Worm (Caenorhabditis elegans) whole organism, L1 larva: ENCODE data around the gene C45G9.9.

Source experiments
- ama-1 ChIP-seq: fragments of 150-350 bp; optimal IDR thresholded peaks from 2 replicates; lab custom pipeline; 2014
- nhr-237 ChIP-seq: fragments of 150-350 bp; optimal IDR thresholded peaks from 2 replicates; lab custom pipeline; 2014; ENCODE audit warnings: missing biosample characterization, missing genetic modification characterization
- nhr-28 ChIP-seq: fragments of 150-350 bp; optimal IDR thresholded peaks from 2 replicates; lab custom pipeline; 2014; ENCODE audit warnings: missing biosample characterization, missing genetic modification characterization
- nhr-90 ChIP-seq: sonication (generic microtip); optimal IDR thresholded peaks from 2 replicates; lab custom pipeline; 2016; ENCODE audit warnings: mild to moderate bottlenecking, missing genetic modification characterization, missing compliant biosample characterization; ENCODE audit not compliant: poor library complexity
- rnt-1 ChIP-seq: sonication (generic microtip); optimal IDR thresholded peaks from 2 replicates; lab custom pipeline; 2016; ENCODE audit warnings: mild to moderate bottlenecking, missing genetic modification characterization, moderate library complexity, missing compliant biosample characterization
- skn-1 ChIP-seq: fragments of 150-350 bp; optimal IDR thresholded peaks from 2 replicates; lab custom pipeline; 2014; ENCODE audit warnings: missing biosample characterization, missing genetic modification characterization
- snpc-4 ChIP-seq: fragments of 150-350 bp; optimal IDR thresholded peaks from 2 replicates; lab custom pipeline; 2014; ENCODE audit warnings: missing biosample characterization, missing genetic modification characterization
- unc-98 ChIP-seq: fragments of 200-800 bp; sonication (Bioruptor generic); IDR thresholded peaks from 2 replicates; pipeline ENCODE4 v1.3.6; 2022; ENCODE audit warnings: missing genetic modification characterization, missing compliant biosample characterization

DNA sequence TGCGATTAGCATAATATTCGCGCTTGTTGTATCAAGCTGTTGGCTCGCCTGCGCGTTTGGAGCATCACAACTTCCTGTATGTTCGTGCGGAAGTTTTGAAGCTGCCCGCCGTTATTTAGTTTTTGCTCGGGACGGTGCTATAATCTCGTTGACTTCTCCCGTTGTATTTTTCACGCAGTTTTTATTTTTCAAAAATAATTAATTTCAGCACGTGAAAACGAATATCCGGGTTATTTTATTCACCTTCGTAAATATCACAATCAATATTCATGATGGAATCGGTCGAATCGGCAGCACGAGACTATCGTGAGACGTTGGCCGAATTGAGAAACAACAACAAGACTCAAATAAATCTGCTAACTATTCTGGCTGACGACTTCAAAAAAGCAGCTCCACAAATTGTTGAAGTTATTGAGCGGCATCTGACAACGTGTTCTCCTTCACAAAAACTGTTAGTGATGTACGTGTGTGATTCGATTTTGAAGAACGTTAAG, 30.4 kb downstream of the C45G9.9 start:
- no peak for TF ChIP-seq skn-1 (tag; lab: Kevin White, UChicago)
- no peak for TF ChIP-seq nhr-237 (tag; lab: Kevin White, UChicago)
- TF ChIP-seq nhr-90 (tag; lab: Kevin White, UChicago): peak; percentile 39
- TF ChIP-seq unc-98 (GFP tag; lab: Robert Waterston, UW): no peak
- peak; percentile 34 for TF ChIP-seq rnt-1 (tag; lab: Kevin White, UChicago)
- TF ChIP-seq nhr-28 (tag; lab: Kevin White, UChicago): no peak
- no peak for TF ChIP-seq snpc-4
- peak; percentile 92 for TF ChIP-seq ama-1
